Fruit fly (Drosophila melanogaster) whole organism, embryonic: ENCODE results near the gene CG31176.

ENCODE experiments used
- Atf6 ChIP-seq: fragments of 200-800 bp; sonication (Bioruptor generic); IDR thresholded peaks from 2 replicates; pipeline ENCODE4 v1.3.6; 2022; ENCODE audit warnings: missing biosample characterization, missing genetic modification characterization
- Bteb2 ChIP-seq: fragments of 200-800 bp; sonication (Bioruptor generic); optimal IDR thresholded peaks from 2 replicates; lab custom pipeline; 2016; ENCODE audit warnings: missing biosample characterization, missing genetic modification characterization
- CG10431 ChIP-seq: fragments of 200-800 bp; sonication (Bioruptor generic); optimal IDR thresholded peaks from 3 replicates; lab custom pipeline; 2018; ENCODE audit warnings: missing biosample characterization, mild to moderate bottlenecking, missing genetic modification characterization
- CG11504 ChIP-seq: fragments of 200-800 bp; sonication (Bioruptor generic); optimal IDR thresholded peaks from 3 replicates; lab custom pipeline; 2019; ENCODE audit warnings: missing biosample characterization, mild to moderate bottlenecking, missing genetic modification characterization, moderate library complexity
- CG12299 ChIP-seq: fragments of 200-800 bp; sonication (Bioruptor generic); optimal IDR thresholded peaks from 2 replicates; lab custom pipeline; 2018; ENCODE audit warnings: missing biosample characterization, mild to moderate bottlenecking, missing genetic modification characterization
- CG12942 ChIP-seq: fragments of 200-800 bp; sonication (Bioruptor generic); optimal IDR thresholded peaks from 3 replicates; lab custom pipeline; 2016; ENCODE audit warnings: missing biosample characterization, missing genetic modification characterization
- CG13894 ChIP-seq: fragments of 200-800 bp; sonication (Bioruptor generic); optimal IDR thresholded peaks from 3 replicates; lab custom pipeline; 2018; ENCODE audit warnings: missing biosample characterization, mild to moderate bottlenecking, missing genetic modification characterization, moderate library complexity
- CG15269 ChIP-seq: fragments of 200-800 bp; sonication (Bioruptor generic); optimal IDR thresholded peaks from 2 replicates; lab custom pipeline; 2018; ENCODE audit warnings: missing biosample characterization, mild to moderate bottlenecking, missing genetic modification characterization, moderate library complexity
- CG17359 ChIP-seq: fragments of 200-800 bp; sonication (Bioruptor generic); optimal IDR thresholded peaks from 3 replicates; lab custom pipeline; 2018; ENCODE audit warnings: missing biosample characterization, mild to moderate bottlenecking, missing genetic modification characterization, moderate library complexity
- CG17829 ChIP-seq: fragments of 200-800 bp; optimal IDR thresholded peaks from 2 replicates; lab custom pipeline; 2019; ENCODE audit warnings: missing biosample characterization, mild to moderate bottlenecking, missing genetic modification characterization, moderate library complexity
- CG18599 ChIP-seq: fragments of 200-800 bp; sonication (Bioruptor generic); optimal IDR thresholded peaks from 3 replicates; lab custom pipeline; 2017; ENCODE audit warnings: missing biosample characterization, missing genetic modification characterization, mild to moderate bottlenecking, moderate library complexity, missing genetic modification reagents
- CG32767 ChIP-seq: fragments of 200-800 bp; sonication (Bioruptor generic); IDR thresholded peaks from 2 replicates; pipeline ENCODE4 v1.3.6; 2022; ENCODE audit warnings: missing biosample characterization, missing genetic modification characterization
- CG3995 ChIP-seq: fragments of 200-800 bp; sonication (Bioruptor generic); optimal IDR thresholded peaks from 3 replicates; lab custom pipeline; 2016; ENCODE audit warnings: missing biosample characterization, missing genetic modification characterization
- CG4424 ChIP-seq: fragments of 200-800 bp; sonication (Bioruptor generic); optimal IDR thresholded peaks from 3 replicates; lab custom pipeline; 2016; ENCODE audit warnings: missing biosample characterization, missing genetic modification characterization
- CG5180 ChIP-seq: fragments of 200-800 bp; sonication (Bioruptor generic); optimal IDR thresholded peaks from 3 replicates; lab custom pipeline; 2017; ENCODE audit warnings: missing biosample characterization, missing genetic modification characterization, mild to moderate bottlenecking, moderate library complexity, missing genetic modification reagents
- CG6683 ChIP-seq: fragments of 200-800 bp; sonication (Bioruptor generic); optimal IDR thresholded peaks from 2 replicates; lab custom pipeline; 2017; ENCODE audit warnings: missing biosample characterization, mild to moderate bottlenecking, missing genetic modification characterization, missing genetic modification reagents
- CG6791 ChIP-seq: fragments of 200-800 bp; sonication (Bioruptor generic); IDR thresholded peaks from 3 replicates; pipeline ENCODE4 v1.3.6; 2022; ENCODE audit warnings: missing biosample characterization, missing genetic modification characterization; ENCODE audit not compliant: partially characterized antibody
- CG8290 ChIP-seq, 3 experiments: fragments of 200-800 bp; sonication (Bioruptor generic); optimal IDR thresholded peaks; 2 replicates each; lab custom pipeline; 2016 to 2019; ENCODE audit warnings: missing biosample characterization in 3 of 3, missing genetic modification characterization in 3 of 3, mild to moderate bottlenecking in 2 of 3, moderate library complexity in 1 of 3
- CG8924 ChIP-seq: fragments of 200-800 bp; optimal IDR thresholded peaks from 3 replicates; lab custom pipeline; 2019; ENCODE audit warnings: missing biosample characterization, mild to moderate bottlenecking, missing genetic modification characterization, moderate library complexity
- CoRest ChIP-seq: fragments of 200-800 bp; sonication (Bioruptor generic); optimal IDR thresholded peaks from 3 replicates; lab custom pipeline; 2018; ENCODE audit warnings: missing biosample characterization, mild to moderate bottlenecking, missing genetic modification characterization, moderate library complexity
- Dek ChIP-seq: fragments of 200-800 bp; sonication (Bioruptor generic); optimal IDR thresholded peaks from 3 replicates; lab custom pipeline; 2019; ENCODE audit warnings: missing biosample characterization, mild to moderate bottlenecking, missing genetic modification characterization, moderate library complexity
- HmgZ ChIP-seq: fragments of 200-800 bp; sonication (Bioruptor generic); optimal IDR thresholded peaks from 2 replicates; lab custom pipeline; 2018; ENCODE audit warnings: missing biosample characterization, mild to moderate bottlenecking, missing genetic modification characterization
- Hr78 ChIP-seq, 2 experiments: fragments of 200-800 bp in 1 of 2; fragments of >200 bp in 1 of 2; sonication (Bioruptor generic) in 1 of 2; optimal IDR thresholded peaks; 2 replicates each; lab custom pipeline; 2017 to 2019; ENCODE audit warnings: missing biosample characterization in 2 of 2, missing genetic modification characterization in 2 of 2, mild to moderate bottlenecking in 1 of 2, moderate library complexity in 1 of 2
- Nf-YA ChIP-seq: fragments of 200-800 bp; sonication (Bioruptor generic); IDR thresholded peaks from 2 replicates; pipeline ENCODE4 v1.3.6; 2022; ENCODE audit warnings: missing biosample characterization, missing genetic modification characterization
- Nf-YB ChIP-seq: fragments of 200-800 bp; sonication (Bioruptor generic); optimal IDR thresholded peaks from 3 replicates; lab custom pipeline; 2019; ENCODE audit warnings: missing biosample characterization, mild to moderate bottlenecking, missing genetic modification characterization, moderate library complexity
- Oli ChIP-seq: fragments of 200-800 bp; sonication (Bioruptor generic); optimal IDR thresholded peaks from 2 replicates; lab custom pipeline; 2018; ENCODE audit warnings: missing biosample characterization, mild to moderate bottlenecking, missing genetic modification characterization, moderate library complexity
- Six4 ChIP-seq: fragments of 200-800 bp; sonication (Bioruptor generic); optimal IDR thresholded peaks from 2 replicates; lab custom pipeline; 2016; ENCODE audit warnings: missing biosample characterization, missing genetic modification characterization
- Sox100B ChIP-seq: fragments of 200-800 bp; sonication (Bioruptor generic); optimal IDR thresholded peaks from 3 replicates; lab custom pipeline; 2018; ENCODE audit warnings: missing biosample characterization, mild to moderate bottlenecking, missing genetic modification characterization
- az2 ChIP-seq: fragments of 200-800 bp; sonication (Bioruptor generic); optimal IDR thresholded peaks from 3 replicates; lab custom pipeline; 2016; ENCODE audit warnings: missing biosample characterization, missing genetic modification characterization
- bsh ChIP-seq, 2 experiments: fragments of 200-800 bp; sonication (Bioruptor generic); optimal IDR thresholded peaks; 2 replicates each; lab custom pipeline; 2017 to 2018; ENCODE audit warnings: mild to moderate bottlenecking in 2 of 2, missing biosample characterization in 2 of 2, missing genetic modification characterization in 2 of 2, moderate library complexity in 1 of 2
- chn ChIP-seq: fragments of 200-800 bp; sonication (Bioruptor generic); optimal IDR thresholded peaks from 2 replicates; lab custom pipeline; 2016; ENCODE audit warnings: missing biosample characterization, missing genetic modification characterization
- corto ChIP-seq: fragments of 200-800 bp; sonication (Bioruptor generic); optimal IDR thresholded peaks from 2 replicates; lab custom pipeline; 2016; ENCODE audit warnings: missing biosample characterization, mild to moderate bottlenecking, missing genetic modification characterization, moderate library complexity
- gce ChIP-seq: fragments of 200-800 bp; sonication (Bioruptor generic); IDR thresholded peaks from 3 replicates; pipeline ENCODE4 v1.3.6; 2022; ENCODE audit warnings: missing biosample characterization, missing genetic modification characterization
- gcm ChIP-seq: fragments of 200-800 bp; sonication (Bioruptor generic); optimal IDR thresholded peaks from 2 replicates; lab custom pipeline; 2019; ENCODE audit warnings: missing biosample characterization, mild to moderate bottlenecking, missing genetic modification characterization, moderate library complexity
- grau ChIP-seq: fragments of 200-800 bp; optimal IDR thresholded peaks from 3 replicates; lab custom pipeline; 2019; ENCODE audit warnings: missing biosample characterization, mild to moderate bottlenecking, missing genetic modification characterization, moderate library complexity
- inv ChIP-seq: fragments of 200-800 bp; sonication (Bioruptor generic); IDR thresholded peaks from 2 replicates; pipeline ENCODE4 v1.3.6; 2022; ENCODE audit warnings: missing biosample characterization, missing genetic modification characterization; ENCODE audit not compliant: partially characterized antibody
- kay ChIP-seq: fragments of 200-800 bp; sonication (Bioruptor generic); optimal IDR thresholded peaks from 2 replicates; lab custom pipeline; 2016; ENCODE audit warnings: missing biosample characterization, missing genetic modification characterization
- kni ChIP-seq: fragments of 200-800 bp; sonication (Bioruptor generic); optimal IDR thresholded peaks from 3 replicates; lab custom pipeline; 2017; ENCODE audit warnings: mild to moderate bottlenecking, missing biosample characterization, missing genetic modification reagents, missing genetic modification characterization
- mirr ChIP-seq: fragments of 200-800 bp; sonication (Bioruptor generic); optimal IDR thresholded peaks from 3 replicates; lab custom pipeline; 2018; ENCODE audit warnings: missing biosample characterization, mild to moderate bottlenecking, missing genetic modification characterization
- oc ChIP-seq: fragments of 200-800 bp; sonication (Bioruptor generic); optimal IDR thresholded peaks from 2 replicates; lab custom pipeline; 2018; ENCODE audit warnings: missing biosample characterization, mild to moderate bottlenecking, missing genetic modification characterization, moderate library complexity
- onecut ChIP-seq: fragments of 200-800 bp; sonication (Bioruptor generic); IDR thresholded peaks from 2 replicates; pipeline ENCODE4 v1.3.6; 2022; ENCODE audit warnings: missing biosample characterization, missing genetic modification characterization
- peb ChIP-seq: fragments of 200-800 bp; sonication (Bioruptor generic); IDR thresholded peaks from 2 replicates; pipeline ENCODE4 v1.3.6; 2022; ENCODE audit warnings: missing biosample characterization, missing genetic modification characterization
- pum ChIP-seq: fragments of 200-800 bp; sonication (Bioruptor generic); optimal IDR thresholded peaks from 2 replicates; lab custom pipeline; 2016; ENCODE audit warnings: missing biosample characterization, missing genetic modification characterization
- pzg ChIP-seq: fragments of 200-800 bp; sonication (Bioruptor generic); optimal IDR thresholded peaks from 3 replicates; lab custom pipeline; 2018; ENCODE audit warnings: missing biosample characterization, mild to moderate bottlenecking, missing genetic modification characterization, moderate library complexity
- repo ChIP-seq: fragments of 200-800 bp; sonication (Bioruptor generic); optimal IDR thresholded peaks from 2 replicates; lab custom pipeline; 2016; ENCODE audit warnings: missing biosample characterization, missing genetic modification characterization
- scrt ChIP-seq: fragments of 200-800 bp; sonication (Bioruptor generic); optimal IDR thresholded peaks from 2 replicates; lab custom pipeline; 2018; ENCODE audit warnings: missing biosample characterization, mild to moderate bottlenecking, missing genetic modification characterization, moderate library complexity
- tup ChIP-seq: fragments of 200-800 bp; sonication (Bioruptor generic); optimal IDR thresholded peaks from 2 replicates; lab custom pipeline; 2016; ENCODE audit warnings: missing biosample characterization, mild to moderate bottlenecking, missing genetic modification characterization, moderate library complexity

Gene CG31176

dm6 chr3R:21632930-21633780 lies 86.3 kb downstream of the CG31176 start (continued):
- TF ChIP-seq mirr (GFP tag; lab: Kevin White, UChicago): peak; percentile 59
- TF ChIP-seq CG8290 (GFP tag; optimal IDR thresholded peaks at IDR 0.05; lab: Kevin White, UChicago): peak; percentile 8
- TF ChIP-seq CG8290 (tag; optimal IDR thresholded peaks at IDR 0.05; lab: Kevin White, UChicago): peak in 1 of 2 experiments; percentile 51
- TF ChIP-seq CG10431 (GFP tag; lab: Kevin White, UChicago): peak; percentile 63
- TF ChIP-seq CG8924 (tag; lab: Kevin White, UChicago): peak; percentile 69
- peak; percentile 39 for TF ChIP-seq CG17359 (tag; lab: Kevin White, UChicago)
- TF ChIP-seq kni (GFP tag; lab: Kevin White, UChicago): peak; percentile 52
- TF ChIP-seq az2 (GFP tag; lab: Kevin White, UChicago): peak; percentile 46
- TF ChIP-seq gcm: no peak
- no peak for TF ChIP-seq HmgZ (tag; lab: Kevin White, UChicago)
- no peak for TF ChIP-seq CG12942 (GFP tag; lab: Kevin White, UChicago)
- TF ChIP-seq Six4: peak; percentile 33
- TF ChIP-seq CG12299 (tag; lab: Kevin White, UChicago): no peak
- no peak for TF ChIP-seq Nf-YA (GFP tag; lab: Robert Waterston, UW)
- peak; percentile 27 for TF ChIP-seq kay (GFP tag; lab: Kevin White, UChicago)
- no peak for TF ChIP-seq pzg (GFP tag; lab: Kevin White, UChicago)
- TF ChIP-seq onecut (GFP tag; lab: Robert Waterston, UW): peak; percentile 41; the same call in 1 of the 2 replicates
- peak; percentile 10 for TF ChIP-seq CG15269 (tag; lab: Kevin White, UChicago)
- TF ChIP-seq Sox100B (GFP tag; lab: Kevin White, UChicago): peak; percentile 68
- no peak for TF ChIP-seq peb (GFP tag; lab: Robert Waterston, UW)
- TF ChIP-seq CG5180: no peak
- no peak for TF ChIP-seq CG6683 (GFP tag; lab: Kevin White, UChicago)
- TF ChIP-seq inv (GFP tag; lab: Robert Waterston, UW): no peak
- peak; percentile 48 for TF ChIP-seq Dek (tag; lab: Kevin White, UChicago)
- TF ChIP-seq Nf-YB: peak; percentile 20
- TF ChIP-seq bsh (GFP tag; optimal IDR thresholded peaks at IDR 0.05; lab: Kevin White, UChicago): peak in 1 of 2 experiments; percentile 71
- no peak for TF ChIP-seq CG32767 (GFP tag; lab: Robert Waterston, UW)
- TF ChIP-seq Bteb2 (GFP tag; lab: Kevin White, UChicago): no peak
- peak in 1 of 2 experiments; percentile 40 for TF ChIP-seq Hr78 (GFP tag; optimal IDR thresholded peaks at IDR 0.05; lab: Kevin White, UChicago)
- peak; percentile 29 for TF ChIP-seq chn (GFP tag; lab: Kevin White, UChicago)
- peak; percentile 54 for TF ChIP-seq CG17829 (tag; lab: Kevin White, UChicago)
- no peak for TF ChIP-seq CG13894
- peak; percentile 57 for TF ChIP-seq corto (GFP tag; lab: Kevin White, UChicago)
- peak; percentile 13 for TF ChIP-seq CG4424 (GFP tag; lab: Kevin White, UChicago)
- peak; percentile 64 for TF ChIP-seq CG11504 (tag; lab: Kevin White, UChicago)
- peak; percentile 6 for TF ChIP-seq CG18599 (GFP tag; lab: Kevin White, UChicago)
- TF ChIP-seq gce (GFP tag; lab: Robert Waterston, UW): no peak
- peak; percentile 71 for TF ChIP-seq CoRest
- TF ChIP-seq CG6791: no peak
- no peak for TF ChIP-seq pum (GFP tag; lab: Kevin White, UChicago)
- no peak for TF ChIP-seq tup (GFP tag; lab: Kevin White, UChicago)
- TF ChIP-seq Oli (tag; lab: Kevin White, UChicago): peak; percentile 27
- no peak for TF ChIP-seq oc
- peak; percentile 24 for TF ChIP-seq scrt (GFP tag; lab: Kevin White, UChicago)
- peak; percentile 55 for TF ChIP-seq grau (tag; lab: Kevin White, UChicago)
- peak; percentile 12 for TF ChIP-seq CG3995
- TF ChIP-seq Atf6 (GFP tag; lab: Robert Waterston, UW): no peak
- no peak for TF ChIP-seq repo (GFP tag; lab: Kevin White, UChicago)
